Fruit fly (Drosophila melanogaster): ENCODE results near the gene Taf4.

Taf4 gene

DNA sequence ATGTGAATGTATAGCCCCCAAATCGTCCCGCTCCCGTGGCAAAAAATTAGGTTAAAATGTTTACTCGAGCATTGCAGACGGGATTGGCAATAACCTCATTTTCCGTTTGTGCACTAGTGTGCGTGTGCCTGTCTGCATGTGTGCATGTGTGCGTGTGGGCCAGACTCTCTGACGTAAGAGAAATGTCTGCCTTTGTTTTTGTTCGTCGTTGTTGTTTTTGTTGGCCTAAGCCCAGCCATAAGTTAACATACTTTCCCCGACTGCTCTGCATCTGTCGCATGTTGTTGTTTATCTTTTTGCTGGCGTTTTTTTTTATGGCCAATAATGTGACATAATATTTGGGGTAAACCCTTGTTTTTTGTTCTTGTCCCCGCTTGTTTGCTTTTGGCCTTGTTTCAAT is 32.3 kb downstream of the Taf4 start:
- no peak for TF ChIP-seq CG32772 (GFP tag; IDR thresholded peaks at IDR 0.05)
- TF ChIP-seq CG13894 (tag; optimal IDR thresholded peaks at IDR 0.05): peak; percentile 19
- TF ChIP-seq pb (GFP tag; optimal IDR thresholded peaks at IDR 0.05): no peak
- TF ChIP-seq seq (GFP tag; IDR thresholded peaks at IDR 0.05): no peak
- no peak for TF ChIP-seq knrl (GFP tag; IDR thresholded peaks at IDR 0.05; ENCODE audit: partially characterized antibody)
- TF ChIP-seq ind (GFP tag; optimal IDR thresholded peaks at IDR 0.05): no peak
- TF ChIP-seq CG10959 (GFP tag; IDR thresholded peaks at IDR 0.05): 0 out of 2 replicates have a peak, but pooled peaks have one; percentile 33
- TF ChIP-seq so (GFP tag; IDR thresholded peaks at IDR 0.05): no peak
- TF ChIP-seq CG16779 (GFP tag; IDR thresholded peaks at IDR 0.05): no peak
- TF ChIP-seq Abd-B (GFP tag; optimal IDR thresholded peaks at IDR 0.05): no peak
- no peak for TF ChIP-seq CG11695 (GFP tag; IDR thresholded peaks at IDR 0.05)
- peak; percentile 72 for TF ChIP-seq Med (GFP tag)
- TF ChIP-seq CG7357 (GFP tag; IDR thresholded peaks at IDR 0.05): no peak
- TF ChIP-seq cg (GFP tag; optimal IDR thresholded peaks at IDR 0.05): peak; percentile 47
- TF ChIP-seq Pdp1 (GFP tag; optimal IDR thresholded peaks at IDR 0.05): peak in 1 of 2 experiments; percentile 74
- no peak for TF ChIP-seq NC2β (GFP tag; optimal IDR thresholded peaks at IDR 0.05)
- TF ChIP-seq E2f1 (GFP tag; IDR thresholded peaks at IDR 0.05): no peak
- TF ChIP-seq hth (optimal IDR thresholded peaks at IDR 0.05): no peak
- TF ChIP-seq CG4424 (GFP tag; optimal IDR thresholded peaks at IDR 0.05): no peak
- no peak for TF ChIP-seq danr (GFP tag; IDR thresholded peaks at IDR 0.05)
- no peak for TF ChIP-seq Six4 (GFP tag; optimal IDR thresholded peaks at IDR 0.05)
- no peak for TF ChIP-seq jumu (GFP tag; optimal IDR thresholded peaks at IDR 0.05)
- TF ChIP-seq CG3726 (GFP tag; IDR thresholded peaks at IDR 0.05): 0 out of 3 replicates have a peak, but pooled peaks have one; percentile 52
- no peak for TF ChIP-seq CG15479 (GFP tag; optimal IDR thresholded peaks at IDR 0.05)
- TF ChIP-seq CG30431 (GFP tag; optimal IDR thresholded peaks at IDR 0.05): no peak
- TF ChIP-seq ac (GFP tag; optimal IDR thresholded peaks at IDR 0.05): no peak
- no peak for TF ChIP-seq tx (GFP tag; optimal IDR thresholded peaks at IDR 0.05)
- TF ChIP-seq HmgZ (tag; optimal IDR thresholded peaks at IDR 0.05): no peak
- no peak for TF ChIP-seq CG6272 (GFP tag; IDR thresholded peaks at IDR 0.05)
- no peak for TF ChIP-seq nerfin-1 (tag; optimal IDR thresholded peaks at IDR 0.05)
- TF ChIP-seq CG7987 (GFP tag; optimal IDR thresholded peaks at IDR 0.05): no peak
- TF ChIP-seq bowl (GFP tag; IDR thresholded peaks at IDR 0.05): no peak
- TF ChIP-seq esg (GFP tag; conservative IDR thresholded peaks at IDR 0.05): no peak
- TF ChIP-seq CG17361 (GFP tag; IDR thresholded peaks at IDR 0.05): no peak
- peak; percentile 45 for TF ChIP-seq CG12769 (tag; optimal IDR thresholded peaks at IDR 0.05)
- no peak for TF ChIP-seq CG1647 (GFP tag; optimal IDR thresholded peaks at IDR 0.05)
- no peak for TF ChIP-seq psq (GFP tag; optimal IDR thresholded peaks at IDR 0.05)
- TF ChIP-seq CG4360 (GFP tag; IDR thresholded peaks at IDR 0.05): peak; percentile 23; the same call in 1 of the 2 replicates
- TF ChIP-seq fd102C (GFP tag; optimal IDR thresholded peaks at IDR 0.05): no peak
- TF ChIP-seq mld (GFP tag; IDR thresholded peaks at IDR 0.05; ENCODE audit: partially characterized antibody): no peak

DNA sequence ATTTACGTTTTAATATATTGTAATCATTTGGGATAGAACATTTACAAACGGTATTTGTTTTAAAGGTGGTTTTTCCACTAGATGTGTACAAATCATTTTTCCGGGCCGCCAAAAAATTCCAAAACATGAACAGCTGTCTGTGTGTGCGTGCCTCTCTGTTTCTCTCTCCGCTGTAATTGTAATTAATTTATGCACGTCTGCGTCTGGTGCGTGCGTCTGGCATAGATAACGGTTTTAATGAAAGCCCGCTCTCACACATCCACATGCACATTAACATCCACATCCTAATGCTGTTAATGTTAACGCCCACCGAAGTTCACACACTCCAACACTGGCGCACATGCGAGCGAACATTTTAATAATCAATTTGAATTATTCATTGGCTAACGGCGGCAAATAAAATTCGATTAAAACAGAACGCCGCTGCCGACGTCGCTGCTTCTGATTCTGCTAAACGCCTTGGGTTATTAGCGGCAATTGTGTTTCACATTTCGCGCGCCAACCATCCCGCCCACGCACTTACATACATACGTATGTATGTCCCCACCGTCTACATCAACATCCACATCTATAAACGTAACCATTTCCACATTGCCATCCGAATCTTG is 33.0 kb downstream of the Taf4 start:
- TF ChIP-seq chinmo (GFP tag; IDR thresholded peaks at IDR 0.05; ENCODE audit: partially characterized antibody): peak; percentile 84; the same call in 2 of the 4 replicates
- TF ChIP-seq CG8478 (optimal IDR thresholded peaks at IDR 0.05): no peak
- TF ChIP-seq Med (GFP tag): peak; percentile 69
- 0 out of 2 replicates have a peak, but pooled peaks have one; percentile 7 for TF ChIP-seq CG6689 (GFP tag; IDR thresholded peaks at IDR 0.05)
- TF ChIP-seq cg (GFP tag; optimal IDR thresholded peaks at IDR 0.05): peak; percentile 40
- TF ChIP-seq CG15073 (GFP tag; optimal IDR thresholded peaks at IDR 0.05): no peak
- no peak for TF ChIP-seq zf30C (GFP tag; optimal IDR thresholded peaks at IDR 0.05)
- peak; percentile 71 for TF ChIP-seq vvl (GFP tag; IDR thresholded peaks at IDR 0.05)
- TF ChIP-seq CG6791 (GFP tag; IDR thresholded peaks at IDR 0.05; ENCODE audit: partially characterized antibody): no peak
- TF ChIP-seq seq (GFP tag; IDR thresholded peaks at IDR 0.05): 0 out of 2 replicates have a peak, but pooled peaks have one; percentile 9
- TF ChIP-seq HLH3B (GFP tag; IDR thresholded peaks at IDR 0.05): no peak
- TF ChIP-seq exex (tag; optimal IDR thresholded peaks at IDR 0.05): peak; percentile 60
- peak; percentile 79 for TF ChIP-seq sr (GFP tag; IDR thresholded peaks at IDR 0.05)
- peak; percentile 82 for TF ChIP-seq Adf1 (GFP tag; IDR thresholded peaks at IDR 0.05)
- peak; percentile 1 for TF ChIP-seq mirr (GFP tag; optimal IDR thresholded peaks at IDR 0.05)

Measured in whole organism, embryonic.